Worm (Caenorhabditis elegans) whole organism, midembryonic: ENCODE measurements around the gene cyp-25A1.
A peak's percentile ranks its signal among the peaks of the same experiment; 100 is the strongest.
"Not testable (repeated sequence)": the region's sequence is repeated elsewhere in the genome, so short reads cannot be mapped to it uniquely, and the experiment has no call there.

ENCODE experiments used
- T22C8.4 ChIP-seq: fragments of 200-800 bp; sonication (Bioruptor generic); IDR thresholded peaks from 2 replicates; pipeline ENCODE4 v1.3.6; 2022; ENCODE audit warnings: missing genetic modification characterization, missing compliant biosample characterization
- cog-1 ChIP-seq: sonication (generic microtip); optimal IDR thresholded peaks from 2 replicates; lab custom pipeline; 2016; ENCODE audit warnings: missing genetic modification characterization, missing compliant biosample characterization
- flt-1 ChIP-seq: fragments of 200-800 bp; sonication (Bioruptor generic); IDR thresholded peaks from 2 replicates; pipeline ENCODE4 v1.3.6; 2022; ENCODE audit warnings: missing genetic modification characterization, missing compliant biosample characterization
- klf-2 ChIP-seq: fragments of 200-800 bp; sonication (Bioruptor generic); conservative IDR thresholded peaks from 2 replicates; pipeline ENCODE4 v1.3.6; 2022; ENCODE audit warnings: missing genetic modification reagents, missing genetic modification characterization, missing compliant biosample characterization
- med-1 ChIP-seq: sonication (generic microtip); optimal IDR thresholded peaks from 2 replicates; lab custom pipeline; 2017; ENCODE audit warnings: missing genetic modification characterization, mild to moderate bottlenecking, missing compliant biosample characterization, antibody characterized with exemption, missing genetic modification reagents; ENCODE audit not compliant: insufficient read depth
- ref-1 ChIP-seq: fragments of 200-800 bp; sonication (Bioruptor generic); conservative IDR thresholded peaks from 2 replicates; pipeline ENCODE4 v1.3.6; 2022; ENCODE audit warnings: missing genetic modification reagents, missing genetic modification characterization, missing compliant biosample characterization
- tab-1 ChIP-seq: fragments of 200-800 bp; sonication (Bioruptor generic); IDR thresholded peaks from 2 replicates; pipeline ENCODE4 v1.3.6; 2022; ENCODE audit warnings: missing genetic modification characterization, missing compliant biosample characterization
- ztf-29 ChIP-seq: fragments of 200-800 bp; sonication (Bioruptor generic); IDR thresholded peaks from 2 replicates; pipeline ENCODE4 v1.3.6; 2022; ENCODE audit warnings: missing genetic modification reagents, missing genetic modification characterization, missing compliant biosample characterization

ce11 chrIII:3852030-3852579, 19.7 kb downstream of the cyp-25A1 start, which contains the start of gene cyp-25A4:
- not testable (repeated sequence) for TF ChIP-seq cog-1 (tag; lab: Kevin White, UChicago); klf-2 (GFP tag; lab: Robert Waterston, UW); T22C8.4; ztf-29 (GFP tag; lab: Robert Waterston, UW); tab-1 (GFP tag; lab: Robert Waterston, UW); med-1; ref-1 (GFP tag; lab: Robert Waterston, UW)
- TF ChIP-seq flt-1 (GFP tag; lab: Robert Waterston, UW), result 0 out of 2 replicates have a peak, but pooled peaks have one; percentile 36
